Fruit fly (Drosophila melanogaster) ovary, adult (tissue): ENCODE results near the gene Sgs4.
"Not testable (repeated sequence)": the region's sequence is repeated elsewhere in the genome, so short reads cannot be mapped to it uniquely, and the experiment has no call there.

Experiments used
- CG17801 ChIP-seq: fragments of 200-800 bp; optimal IDR thresholded peaks from 2 replicates; lab custom pipeline; 2019; ENCODE audit warnings: missing biosample characterization, mild to moderate bottlenecking, missing genetic modification characterization, moderate library complexity; ENCODE audit not compliant: partially characterized antibody

The Sgs4 gene

DNA sequence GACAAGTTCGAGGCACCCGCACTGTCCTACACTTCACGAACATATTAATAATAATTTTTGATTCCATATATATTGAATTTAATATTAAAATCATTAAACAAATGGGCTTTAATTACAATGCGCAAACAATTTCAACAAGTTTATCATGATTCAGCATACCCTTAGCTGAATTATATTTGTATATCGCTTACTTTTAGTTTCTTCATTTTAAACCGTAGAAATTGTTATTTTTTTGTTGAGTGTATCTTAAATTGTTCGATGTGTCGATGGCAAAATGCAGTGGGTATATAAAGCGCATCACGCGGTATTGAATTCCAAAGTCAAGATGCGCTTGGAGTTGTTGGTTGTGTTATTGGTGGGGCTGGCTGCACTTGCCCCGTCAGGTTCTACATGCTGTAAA, at the start of gene Sgs4:
Gene Sgs4, plus strand, starts transcription at position 301 of the 400 bp plus-strand sequence.
- TF ChIP-seq CG17801 (GFP tag; lab: Kevin White, UChicago) = no peak

DNA sequence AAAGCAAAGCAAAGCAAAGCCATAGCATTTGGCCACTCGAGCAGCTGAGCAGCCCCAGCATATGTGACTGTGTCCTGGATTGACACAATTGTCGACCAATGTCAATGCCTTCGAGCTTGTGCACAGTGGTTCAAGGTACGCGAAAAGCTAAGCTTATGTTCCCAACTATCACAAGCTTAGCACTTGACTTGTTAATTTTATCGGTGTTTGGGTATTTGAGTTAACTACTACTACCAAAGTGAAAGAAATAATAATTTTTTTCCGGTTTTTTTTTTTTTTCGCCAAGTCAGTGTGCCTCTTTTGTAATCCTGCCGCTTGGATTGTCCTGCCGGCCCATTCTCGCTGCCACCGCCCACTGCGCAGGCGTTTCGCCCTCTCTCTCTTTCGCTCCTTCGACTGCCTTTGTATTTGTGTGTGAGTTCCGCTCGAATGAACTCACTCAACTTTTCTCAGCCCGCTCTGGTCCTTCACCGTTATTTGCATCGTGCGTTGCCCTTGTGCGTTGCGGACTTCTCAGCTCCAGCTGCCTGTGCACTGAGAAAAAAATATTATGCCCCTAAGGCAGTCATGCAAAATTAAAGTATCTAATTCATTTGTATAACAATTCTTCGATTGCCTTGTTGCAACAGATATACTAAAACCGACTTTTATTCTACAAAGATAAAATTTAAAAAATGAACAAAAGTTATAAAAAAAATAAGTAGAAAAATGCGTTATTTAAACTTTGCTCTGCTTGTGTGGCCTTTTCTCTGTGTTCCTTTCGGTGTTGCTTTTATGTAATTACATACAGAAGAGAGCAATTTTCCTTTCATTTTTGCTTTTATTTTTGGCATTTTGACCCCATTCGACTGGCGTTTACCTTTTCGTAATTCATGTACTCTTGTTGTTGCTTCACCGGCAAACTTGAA, 43.7 kb upstream of the Sgs4 start:
- TF ChIP-seq CG17801 (GFP tag; lab: Kevin White, UChicago) = no peak

DNA sequence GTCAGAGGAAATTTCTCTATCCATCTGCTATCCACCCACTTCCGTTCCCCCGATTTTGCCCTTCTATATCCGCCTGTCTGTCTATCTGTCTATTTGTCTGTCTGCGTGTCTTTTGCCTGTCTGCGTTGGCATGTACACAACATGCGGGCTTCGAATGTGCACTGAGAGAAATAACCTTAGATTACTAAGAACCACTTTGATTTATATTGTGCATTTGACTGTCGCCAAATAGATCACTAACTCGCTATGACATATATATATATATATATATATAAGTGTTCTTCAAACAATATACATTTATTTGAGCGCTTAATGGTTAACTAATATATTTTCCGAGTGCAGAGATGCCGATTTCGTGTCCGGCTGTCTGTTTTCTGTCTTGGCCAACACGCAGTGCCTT, 16.2 kb upstream of the Sgs4 start:
- no peak for TF ChIP-seq CG17801 (GFP tag; lab: Kevin White, UChicago)

DNA sequence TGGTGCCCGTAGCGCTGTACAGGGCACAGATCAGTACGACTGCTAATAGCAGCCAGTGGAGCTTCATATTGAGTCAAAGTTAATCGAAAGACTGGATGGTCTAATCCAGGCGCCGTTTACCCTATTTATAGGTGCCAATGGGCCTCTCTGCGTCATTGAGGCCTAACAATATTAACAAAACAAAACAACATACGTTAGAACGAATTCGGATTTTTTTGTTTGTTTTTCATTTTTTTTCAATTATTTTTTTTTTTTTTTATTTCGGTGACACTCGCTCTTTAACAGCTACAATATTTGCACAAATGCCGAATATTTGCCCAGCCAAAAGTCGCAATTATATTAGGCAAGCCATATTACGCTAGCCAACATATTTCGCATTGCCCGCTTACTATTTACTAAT, 13.3 kb upstream of the Sgs4 start, which contains the start of gene CG14265:
Gene CG14265, minus strand, starts transcription at position 101 of the 400 bp plus-strand sequence.
- TF ChIP-seq CG17801 (GFP tag; lab: Kevin White, UChicago) = no peak

DNA sequence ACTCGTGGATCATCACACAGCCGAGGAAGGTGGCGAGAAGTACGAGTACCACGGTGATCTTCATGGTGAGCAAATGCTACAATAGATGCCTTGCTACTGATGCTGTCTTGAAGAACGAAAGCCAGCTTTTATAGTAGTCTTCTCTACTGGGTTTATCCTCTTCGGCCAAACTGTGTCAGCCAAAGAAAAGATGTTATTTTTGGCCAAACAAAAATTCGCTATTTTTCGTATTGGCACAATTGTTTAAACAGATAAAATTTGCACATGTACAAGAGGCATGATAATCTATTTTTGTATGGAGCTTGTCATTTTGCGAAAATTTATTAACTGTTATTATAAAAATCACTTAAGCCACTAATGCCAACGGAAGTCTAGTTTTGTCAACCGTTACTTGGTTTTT, 9.4 kb upstream of the Sgs4 start, which contains the start of gene ng2:
Gene ng2, minus strand, starts transcription at position 101 of the 400 bp plus-strand sequence.
- TF ChIP-seq CG17801 (GFP tag; lab: Kevin White, UChicago) = not testable (repeated sequence)

DNA sequence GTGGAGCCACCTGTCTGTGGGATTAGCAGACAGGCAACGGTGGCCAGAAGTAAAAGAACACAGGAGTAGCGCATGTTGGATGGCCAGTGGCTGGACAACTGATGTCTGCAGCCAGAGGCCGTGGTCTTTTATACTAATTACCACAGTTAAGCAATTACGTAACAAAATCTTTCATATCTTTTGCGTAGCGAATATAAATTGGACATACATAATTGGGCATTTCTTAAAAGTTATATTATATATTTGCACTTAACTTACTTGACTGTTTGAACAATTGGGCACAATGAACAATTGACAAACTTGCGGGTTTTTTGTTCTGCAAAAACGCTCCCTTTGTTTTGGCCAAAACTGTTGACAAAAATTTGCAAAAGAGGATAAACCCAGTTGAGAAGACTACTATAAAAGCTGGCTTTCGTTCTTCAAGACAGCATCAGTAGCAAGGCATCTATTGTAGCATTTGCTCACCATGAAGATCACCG, 7.9 kb upstream of the Sgs4 start, which contains the start of the genes ng3 and ng1:
Gene ng3, minus strand, starts transcription at position 101 of the 479 bp plus-strand sequence.
Gene ng1, plus strand, starts transcription at position 429 of the 479 bp plus-strand sequence.
- TF ChIP-seq CG17801 (GFP tag; lab: Kevin White, UChicago) = no peak

DNA sequence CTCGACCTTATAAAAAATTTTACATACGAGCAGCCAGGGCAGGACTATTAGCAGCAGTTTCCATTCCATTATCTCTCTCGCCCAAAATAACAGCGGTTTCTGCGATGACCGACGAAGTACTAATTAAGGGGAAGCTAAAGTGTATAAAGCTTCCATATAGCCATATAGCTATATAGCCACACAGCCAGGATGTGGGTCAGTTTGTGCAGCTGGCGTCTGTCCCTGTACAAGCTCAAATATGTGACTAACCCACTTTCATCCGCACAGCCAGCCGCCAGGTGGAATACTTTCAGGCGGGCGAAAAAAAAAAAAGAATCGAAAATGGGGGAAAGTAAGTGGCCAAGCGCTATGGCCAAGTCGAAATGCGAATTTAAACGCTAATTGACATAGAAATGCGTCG, 5.8 kb upstream of the Sgs4 start, which contains the start of gene ng4:
Gene ng4, minus strand, starts transcription at position 101 of the 400 bp plus-strand sequence.
- no peak for TF ChIP-seq CG17801 (GFP tag; lab: Kevin White, UChicago)

DNA sequence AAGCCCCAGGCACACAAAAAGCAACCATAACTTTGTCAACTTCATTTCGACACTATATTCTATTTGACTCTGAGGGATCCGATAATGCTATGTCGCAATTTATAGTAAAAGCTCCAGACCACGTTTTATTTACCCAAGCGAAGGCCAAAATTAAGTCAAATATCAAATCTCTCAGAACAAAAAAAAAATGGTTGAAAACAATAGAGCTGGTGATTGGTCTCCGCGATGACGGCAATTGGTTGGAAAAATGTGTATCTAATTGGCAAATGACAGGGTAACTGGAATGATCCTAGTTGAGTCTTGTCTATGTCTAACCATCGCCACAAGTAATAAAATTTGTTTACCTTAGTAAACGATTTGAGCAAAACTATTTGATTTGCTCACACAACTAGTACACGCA, 700 bp upstream of the Sgs4 start, which contains the start of gene Pig1:
Gene Pig1, minus strand, starts transcription at position 101 of the 400 bp plus-strand sequence.
- no peak for TF ChIP-seq CG17801 (GFP tag; lab: Kevin White, UChicago)

DNA sequence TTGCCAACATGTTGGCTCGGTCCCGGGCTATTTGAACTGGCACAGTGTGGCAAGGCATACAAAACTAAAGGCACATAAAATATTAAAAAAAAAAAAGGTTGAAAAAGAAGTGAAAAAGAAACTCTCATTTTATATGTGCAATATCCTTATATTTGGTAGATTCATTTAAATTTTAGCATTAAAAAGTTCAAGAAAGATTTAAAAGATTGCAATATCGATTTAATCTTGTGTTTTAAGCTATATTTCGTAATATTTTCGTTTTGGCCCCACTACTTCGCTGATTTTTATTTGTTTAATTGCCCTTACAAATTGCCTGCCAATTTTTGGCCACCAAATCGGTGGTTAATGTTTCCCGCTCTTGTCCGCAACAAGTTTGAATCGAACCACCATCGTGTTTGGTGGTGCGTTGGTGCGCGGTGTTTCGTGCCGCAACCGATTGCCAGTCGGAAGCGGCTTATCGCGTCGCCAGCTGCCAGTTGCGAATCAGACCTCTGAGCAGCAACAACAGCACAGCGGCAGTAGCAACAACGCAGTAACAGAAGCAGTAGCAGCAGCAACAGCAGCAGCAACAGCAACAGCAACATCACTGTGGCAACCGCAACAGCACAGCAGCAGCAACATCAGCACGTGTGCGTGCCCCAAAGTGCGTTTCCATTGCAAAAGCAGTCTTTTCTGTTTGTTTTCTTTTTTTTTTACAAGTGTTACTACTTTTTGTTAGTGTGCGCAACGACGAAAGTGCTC, 5.8 kb downstream of the Sgs4 start:
- TF ChIP-seq CG17801 (GFP tag; lab: Kevin White, UChicago) = peak; percentile 12

DNA sequence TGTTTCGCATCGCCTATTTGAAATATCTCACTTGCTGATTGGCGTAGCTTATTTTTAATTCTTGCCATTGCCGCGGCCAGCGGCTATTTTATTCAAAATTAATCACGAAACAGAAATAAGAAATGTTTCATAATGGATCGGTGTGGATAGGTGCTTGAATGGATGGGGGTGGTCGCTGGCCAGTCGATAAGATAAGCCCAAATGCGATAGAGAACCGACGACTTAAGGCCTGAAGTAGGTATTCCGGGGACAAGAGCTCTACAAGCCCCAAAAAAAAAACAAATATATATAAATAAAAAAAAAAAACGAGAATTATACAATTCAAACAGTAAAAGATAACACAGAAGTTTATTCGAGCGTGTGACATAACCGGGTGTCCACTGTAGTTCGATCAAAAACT, 10.6 kb downstream of the Sgs4 start:
- TF ChIP-seq CG17801 (GFP tag; lab: Kevin White, UChicago) = no peak

DNA sequence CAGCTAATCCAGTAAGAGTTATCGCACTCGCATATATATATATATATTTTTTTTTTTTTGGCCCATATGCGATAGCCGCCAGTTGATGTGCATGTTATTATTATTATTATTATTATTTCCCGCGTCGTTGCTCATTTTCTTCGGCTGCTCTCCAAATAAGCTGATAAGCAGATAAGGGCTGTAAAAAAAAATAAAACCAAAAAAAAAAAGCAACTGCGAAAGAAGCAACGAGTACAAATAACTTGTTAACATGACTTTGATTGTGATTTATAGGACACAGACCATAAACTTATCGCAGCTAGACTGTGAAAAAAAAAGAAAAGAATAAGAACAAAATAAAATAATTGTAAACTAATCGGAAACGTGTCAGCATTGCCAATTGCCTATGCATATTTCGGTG, 15.9 kb downstream of the Sgs4 start:
- TF ChIP-seq CG17801 (GFP tag; lab: Kevin White, UChicago) = peak; percentile 23

DNA sequence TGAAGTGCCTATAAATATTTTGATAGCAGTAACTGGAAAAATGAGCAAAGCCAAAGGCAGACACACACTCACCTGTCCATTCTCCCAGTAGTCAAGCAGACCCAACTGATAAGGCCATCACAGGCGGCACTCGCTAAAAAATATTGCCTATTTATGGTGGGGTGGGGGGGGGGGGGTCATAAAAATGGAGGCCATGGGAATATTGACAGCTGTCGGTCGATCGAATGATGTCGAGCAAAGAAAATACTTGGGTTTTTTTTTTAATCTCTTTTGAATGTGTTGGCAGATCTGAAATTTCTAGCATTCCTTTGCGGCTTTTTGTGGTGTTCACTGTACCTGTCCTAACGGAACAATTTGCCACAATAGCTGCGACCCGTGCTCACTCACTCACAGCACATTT, 23.7 kb downstream of the Sgs4 start:
- no peak for TF ChIP-seq CG17801 (GFP tag; lab: Kevin White, UChicago)

DNA sequence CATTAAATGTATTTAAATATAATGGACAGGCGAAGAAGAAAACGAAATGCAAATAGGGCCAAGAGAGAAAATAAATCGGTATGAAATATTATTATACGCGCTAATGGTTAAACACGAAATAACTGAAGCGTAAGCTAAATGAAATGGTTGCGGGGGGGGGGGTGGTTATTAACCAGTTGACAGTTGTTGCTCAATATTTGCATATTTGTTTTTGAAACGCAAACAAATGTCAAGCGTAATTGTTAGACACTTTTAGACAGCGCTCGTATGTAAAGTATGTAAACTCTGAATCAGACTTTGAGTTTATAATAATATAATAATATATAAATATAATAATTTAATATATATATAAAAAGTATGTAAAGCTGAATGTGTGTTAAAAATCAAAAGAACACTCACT, 32.1 kb downstream of the Sgs4 start:
- TF ChIP-seq CG17801 (GFP tag; lab: Kevin White, UChicago) = no peak

DNA sequence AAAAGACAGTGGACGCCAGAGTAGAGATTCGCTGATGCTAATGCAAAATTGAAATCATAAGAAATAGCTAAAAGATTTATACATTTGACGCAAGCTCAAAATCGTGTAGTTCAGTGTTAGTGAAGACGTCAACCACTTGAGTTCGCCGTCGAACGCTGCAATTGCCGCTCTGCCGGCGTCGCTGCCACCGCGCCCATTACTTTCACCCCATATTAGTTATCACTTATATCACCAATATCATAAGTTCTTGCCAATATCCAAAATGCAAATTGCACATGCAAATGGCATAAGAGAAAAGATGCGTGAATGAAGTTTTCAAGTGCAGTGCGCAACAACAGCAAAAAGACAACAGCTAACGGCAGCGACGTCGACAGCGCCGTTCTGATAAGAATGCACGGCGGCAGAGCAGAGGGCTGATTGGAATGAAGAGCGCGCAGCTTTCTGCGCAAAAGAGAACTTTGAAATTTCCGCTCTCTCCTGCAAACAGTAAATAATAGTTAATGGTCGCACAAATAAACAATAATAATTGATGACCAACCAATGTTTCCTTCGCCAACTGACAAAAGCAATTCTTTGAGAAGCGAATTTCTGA, 38.5 kb downstream of the Sgs4 start:
- no peak for TF ChIP-seq CG17801 (GFP tag; lab: Kevin White, UChicago)
